Worm (Caenorhabditis elegans) whole organism, early embryonic: ENCODE data around the gene R102.8.

Experiments used
- B0310.2 ChIP-seq: sonication (generic microtip); optimal IDR thresholded peaks from 2 replicates; lab custom pipeline; 2016; ENCODE audit warnings: mild to moderate bottlenecking, missing genetic modification characterization, missing compliant biosample characterization
- F13C5.2 ChIP-seq: sonication (generic microtip); optimal IDR thresholded peaks from 2 replicates; lab custom pipeline; 2017; ENCODE audit warnings: mild to moderate bottlenecking, missing genetic modification characterization, inconsistent platforms, missing compliant biosample characterization
- aly-1 ChIP-seq: sonication (generic microtip); optimal IDR thresholded peaks from 2 replicates; lab custom pipeline; 2016; ENCODE audit warnings: missing genetic modification characterization, missing compliant biosample characterization
- ama-1 ChIP-seq: fragments of 150-350 bp; optimal IDR thresholded peaks from 2 replicates; lab custom pipeline; 2014
- ceh-13 ChIP-seq: fragments of 200-800 bp; sonication (Bioruptor generic); optimal IDR thresholded peaks from 2 replicates; lab custom pipeline; 2018; ENCODE audit warnings: mild to moderate bottlenecking, missing genetic modification characterization, missing compliant biosample characterization
- ceh-36 ChIP-seq: sonication (generic microtip); optimal IDR thresholded peaks from 2 replicates; lab custom pipeline; 2016; ENCODE audit warnings: missing genetic modification characterization, inconsistent platforms, missing compliant biosample characterization
- ets-7 ChIP-seq: sonication (generic microtip); optimal IDR thresholded peaks from 2 replicates; lab custom pipeline; 2016; ENCODE audit warnings: missing genotype, missing genetic modification characterization, missing compliant biosample characterization
- flt-1 ChIP-seq: fragments of 200-800 bp; sonication (Bioruptor generic); IDR thresholded peaks from 2 replicates; pipeline ENCODE4 v1.3.6; 2022; ENCODE audit warnings: missing genetic modification characterization, missing compliant biosample characterization
- hmbx-1 ChIP-seq: sonication (generic microtip); optimal IDR thresholded peaks from 2 replicates; lab custom pipeline; 2016; ENCODE audit warnings: mild to moderate bottlenecking, missing genetic modification characterization, missing compliant biosample characterization
- hmg-4 ChIP-seq: fragments of 200-800 bp; sonication (Bioruptor generic); optimal IDR thresholded peaks from 2 replicates; lab custom pipeline; 2018; ENCODE audit warnings: mild to moderate bottlenecking, missing genetic modification characterization, missing compliant biosample characterization
- hnd-1 ChIP-seq: sonication (generic microtip); optimal IDR thresholded peaks from 2 replicates; lab custom pipeline; 2016; ENCODE audit warnings: missing genetic modification characterization, missing compliant biosample characterization
- pes-1 ChIP-seq: fragments of 200-800 bp; sonication (Bioruptor generic); IDR thresholded peaks from 2 replicates; pipeline ENCODE4 v1.3.6; 2022; ENCODE audit warnings: missing genetic modification reagents, missing genetic modification characterization, missing compliant biosample characterization
- scrt-1 ChIP-seq: fragments of 200-800 bp; sonication (Bioruptor generic); IDR thresholded peaks from 2 replicates; pipeline ENCODE4 v1.3.6; 2022; ENCODE audit warnings: missing genetic modification characterization, missing compliant biosample characterization
- sea-1 ChIP-seq: fragments of 200-800 bp; sonication (Bioruptor generic); conservative IDR thresholded peaks from 2 replicates; pipeline ENCODE4 v1.3.6; 2022; ENCODE audit warnings: missing genetic modification characterization, missing compliant biosample characterization
- tbx-11 ChIP-seq: fragments of 200-800 bp; sonication (Bioruptor generic); IDR thresholded peaks from 2 replicates; pipeline ENCODE4 v1.3.6; 2022; ENCODE audit warnings: missing genetic modification characterization, missing compliant biosample characterization
- tbx-37 ChIP-seq: fragments of 200-800 bp; sonication (Bioruptor generic); conservative IDR thresholded peaks from 2 replicates; pipeline ENCODE4 v1.3.6; 2022; ENCODE audit warnings: missing genetic modification reagents, missing genetic modification characterization, missing compliant biosample characterization
- tra-4 ChIP-seq: sonication (generic microtip); optimal IDR thresholded peaks from 2 replicates; lab custom pipeline; 2017; ENCODE audit warnings: missing genetic modification characterization, missing compliant biosample characterization

Gene R102.8

ce11 chrIV:10690139-10690538 lies at the start of gene R102.8:
TSS of gene R102.8 (minus strand) at chrIV:10690239.
- no peak for TF ChIP-seq F13C5.2 (tag; lab: Kevin White, UChicago)
- no peak for TF ChIP-seq hnd-1
- no peak for TF ChIP-seq ama-1 (lab: Kevin White, UChicago)
- no peak for TF ChIP-seq tbx-11 (GFP tag; lab: Robert Waterston, UW)
- TF ChIP-seq ets-7 (tag; lab: Kevin White, UChicago), result no peak
- TF ChIP-seq aly-1, result no peak
- no peak for TF ChIP-seq tra-4 (tag; lab: Kevin White, UChicago)
- no peak for TF ChIP-seq flt-1 (GFP tag; lab: Robert Waterston, UW)
- TF ChIP-seq ceh-36 (tag; lab: Kevin White, UChicago), result no peak
- TF ChIP-seq sea-1 (GFP tag; lab: Robert Waterston, UW), result no peak
- TF ChIP-seq hmbx-1 (tag; lab: Kevin White, UChicago), result no peak
- no peak for TF ChIP-seq ceh-13 (GFP tag; lab: Kevin White, UChicago)
- TF ChIP-seq hmg-4 (GFP tag; lab: Kevin White, UChicago), result no peak
- TF ChIP-seq tbx-37, result no peak
- TF ChIP-seq B0310.2 (tag; lab: Kevin White, UChicago), result no peak
- TF ChIP-seq scrt-1 (GFP tag; lab: Robert Waterston, UW), result no peak
- no peak for TF ChIP-seq pes-1 (GFP tag; lab: Robert Waterston, UW)

ce11 chrIV:10738328-10738727 lies 48.3 kb upstream of the R102.8 start, which contains the start of gene ssp-34:
TSS of gene ssp-34 (minus strand) at chrIV:10738602.
- TF ChIP-seq ama-1 (lab: Kevin White, UChicago), result no peak
- no peak for TF ChIP-seq tbx-37
- no peak for TF ChIP-seq hnd-1
- TF ChIP-seq B0310.2 (tag; lab: Kevin White, UChicago), result no peak
- no peak for TF ChIP-seq hmbx-1 (tag; lab: Kevin White, UChicago)
- TF ChIP-seq tbx-11 (GFP tag; lab: Robert Waterston, UW), result no peak
- no peak for TF ChIP-seq pes-1 (GFP tag; lab: Robert Waterston, UW)
- TF ChIP-seq scrt-1 (GFP tag; lab: Robert Waterston, UW), result no peak
- no peak for TF ChIP-seq ceh-36 (tag; lab: Kevin White, UChicago)
- no peak for TF ChIP-seq F13C5.2 (tag; lab: Kevin White, UChicago)
- TF ChIP-seq aly-1, result no peak
- no peak for TF ChIP-seq ets-7 (tag; lab: Kevin White, UChicago)
- TF ChIP-seq sea-1 (GFP tag; lab: Robert Waterston, UW), result no peak
- TF ChIP-seq hmg-4 (GFP tag; lab: Kevin White, UChicago), result no peak
- TF ChIP-seq flt-1 (GFP tag; lab: Robert Waterston, UW), result no peak
- TF ChIP-seq ceh-13 (GFP tag; lab: Kevin White, UChicago), result no peak
- TF ChIP-seq tra-4 (tag; lab: Kevin White, UChicago), result no peak

- peak; percentile 41 for TF ChIP-seq ama-1 (lab: Kevin White, UChicago)
- TF ChIP-seq hmbx-1 (tag; lab: Kevin White, UChicago), result no peak
Observed at ce11 chrIV:10737011-10737553, 47.0 kb upstream of the R102.8 start, which contains the start of gene grl-21. TSS of gene grl-21 (plus strand) at chrIV:10737474.

ce11 chrIV:10734527-10735436 lies 44.7 kb upstream of the R102.8 start, which contains the start of the genes orc-5 and cyb-1:
TSS of gene orc-5 (minus strand) at chrIV:10734588.
TSS of gene cyb-1 (plus strand) at chrIV:10735216.
- TF ChIP-seq tbx-37 (no peak), hmg-4 (GFP tag; lab: Kevin White, UChicago) (no peak), pes-1 (GFP tag; lab: Robert Waterston, UW) (no peak), ama-1 (lab: Kevin White, UChicago) (no peak)

- no peak for TF ChIP-seq hnd-1
Observed at ce11 chrIV:10727734-10728133, 37.7 kb upstream of the R102.8 start, which contains the start of gene ZC168.2. TSS of gene ZC168.2 (plus strand) at chrIV:10728034.

- TF ChIP-seq hnd-1 (no peak), ama-1 (lab: Kevin White, UChicago) (no peak), F13C5.2 (tag; lab: Kevin White, UChicago) (no peak), hmbx-1 (tag; lab: Kevin White, UChicago) (no peak), tra-4 (tag; lab: Kevin White, UChicago) (no peak), tbx-11 (GFP tag; lab: Robert Waterston, UW) (no peak), flt-1 (GFP tag; lab: Robert Waterston, UW) (no peak), B0310.2 (tag; lab: Kevin White, UChicago) (no peak), hmg-4 (GFP tag; lab: Kevin White, UChicago) (no peak), scrt-1 (GFP tag; lab: Robert Waterston, UW) (no peak)
Observed at ce11 chrIV:10718865-10719264, 28.8 kb upstream of the R102.8 start.

- TF ChIP-seq aly-1 (no peak), flt-1 (GFP tag; lab: Robert Waterston, UW) (no peak), scrt-1 (GFP tag; lab: Robert Waterston, UW) (no peak), ceh-13 (GFP tag; lab: Kevin White, UChicago) (no peak), F13C5.2 (tag; lab: Kevin White, UChicago) (no peak), hnd-1 (no peak), pes-1 (GFP tag; lab: Robert Waterston, UW) (no peak), hmg-4 (GFP tag; lab: Kevin White, UChicago) (no peak), tbx-37 (no peak), B0310.2 (tag; lab: Kevin White, UChicago) (no peak), ets-7 (tag; lab: Kevin White, UChicago) (no peak), sea-1 (GFP tag; lab: Robert Waterston, UW) (no peak), tra-4 (tag; lab: Kevin White, UChicago) (no peak), hmbx-1 (tag; lab: Kevin White, UChicago) (no peak), tbx-11 (GFP tag; lab: Robert Waterston, UW) (no peak), ama-1 (lab: Kevin White, UChicago) (no peak), ceh-36 (tag; lab: Kevin White, UChicago) (no peak)
Observed at ce11 chrIV:10718075-10718474, 28.0 kb upstream of the R102.8 start.
